Worm (Caenorhabditis elegans): ENCODE measurements around the gene mig-6.

The mig-6 gene

ce11 chrV:7822655-7823054 is 4.4 kb upstream of the mig-6 start (continued):
- no peak for TF ChIP-seq fkh-4 (tag; optimal IDR thresholded peaks at IDR 0.05; ENCODE audit: borderline replicate concordance)
- TF ChIP-seq lin-39 (tag; optimal IDR thresholded peaks at IDR 0.05): peak; percentile 23
- TF ChIP-seq pag-3 (tag; optimal IDR thresholded peaks at IDR 0.05; ENCODE audit: borderline replicate concordance, insufficient read depth): no peak
- no peak for TF ChIP-seq ama-1 (optimal IDR thresholded peaks at IDR 0.05)
- TF ChIP-seq efl-3 (GFP tag; optimal IDR thresholded peaks at IDR 0.05): no peak
- no peak for TF ChIP-seq skn-1 (tag; optimal IDR thresholded peaks at IDR 0.05)
- peak; percentile 46 for TF ChIP-seq unc-130 (tag; optimal IDR thresholded peaks at IDR 0.05)
- TF ChIP-seq ceh-8 (GFP tag; optimal IDR thresholded peaks at IDR 0.05): no peak
- TF ChIP-seq fkh-10 (GFP tag; optimal IDR thresholded peaks at IDR 0.05): no peak
- no peak for TF ChIP-seq unc-86 (tag; optimal IDR thresholded peaks at IDR 0.05)
- no peak for TF ChIP-seq ceh-90 (tag; optimal IDR thresholded peaks at IDR 0.05)
- TF ChIP-seq Y116A8C.19 (tag; optimal IDR thresholded peaks at IDR 0.05; ENCODE audit: borderline replicate concordance): no peak
- peak; percentile 33 for TF ChIP-seq mef-2 (tag; optimal IDR thresholded peaks at IDR 0.05)
- no peak for TF ChIP-seq vab-15 (tag; optimal IDR thresholded peaks at IDR 0.05)
- TF ChIP-seq nhr-76 (tag; optimal IDR thresholded peaks at IDR 0.05): no peak
- no peak for TF ChIP-seq zip-4 (GFP tag; optimal IDR thresholded peaks at IDR 0.05)
- no peak for TF ChIP-seq sup-37 (GFP tag; optimal IDR thresholded peaks at IDR 0.05)
- no peak for TF ChIP-seq blmp-1 (tag; optimal IDR thresholded peaks at IDR 0.05)
- TF ChIP-seq nhr-90 (tag; optimal IDR thresholded peaks at IDR 0.05; ENCODE audit: poor library complexity): no peak
- TF ChIP-seq unc-62 (GFP tag; optimal IDR thresholded peaks at IDR 0.05): no peak
- peak; percentile 37 for TF ChIP-seq swsn-7 (tag; optimal IDR thresholded peaks at IDR 0.05)
- TF ChIP-seq ces-1 (GFP tag; optimal IDR thresholded peaks at IDR 0.05): no peak
- no peak for TF ChIP-seq C16A3.4 (tag; optimal IDR thresholded peaks at IDR 0.05)
- TF ChIP-seq elt-2 (tag; optimal IDR thresholded peaks at IDR 0.05): no peak
- peak; percentile 56 for TF ChIP-seq ztf-4 (tag; optimal IDR thresholded peaks at IDR 0.05)
- TF ChIP-seq alr-1 (tag; optimal IDR thresholded peaks at IDR 0.05; ENCODE audit: borderline replicate concordance): no peak
- TF ChIP-seq dpl-1 (GFP tag; optimal IDR thresholded peaks at IDR 0.05): no peak
- no peak for TF ChIP-seq lin-15B (tag; optimal IDR thresholded peaks at IDR 0.05)
- TF ChIP-seq lsy-2 (tag; optimal IDR thresholded peaks at IDR 0.05): peak; percentile 31 to 45
- TF ChIP-seq mab-9 (GFP tag; IDR thresholded peaks at IDR 0.05): no peak
- no peak for TF ChIP-seq ceh-88 (GFP tag; IDR thresholded peaks at IDR 0.05)
- TF ChIP-seq dsc-1 (tag; optimal IDR thresholded peaks at IDR 0.05): peak; percentile 49
- TF ChIP-seq sptf-1 (tag; optimal IDR thresholded peaks at IDR 0.05): no peak
- no peak for TF ChIP-seq C04F5.9 (tag; optimal IDR thresholded peaks at IDR 0.05)
- no peak for TF ChIP-seq nhr-84 (tag; optimal IDR thresholded peaks at IDR 0.05)
- no peak for TF ChIP-seq mep-1 (tag; optimal IDR thresholded peaks at IDR 0.05)
- TF ChIP-seq nhr-12 (tag; optimal IDR thresholded peaks at IDR 0.05): no peak
- peak; percentile 86 for TF ChIP-seq nhr-71 (tag; optimal IDR thresholded peaks at IDR 0.05)
- no peak for TF ChIP-seq hlh-4 (tag; optimal IDR thresholded peaks at IDR 0.05)
- TF ChIP-seq pax-3 (tag; optimal IDR thresholded peaks at IDR 0.05): no peak
- no peak for TF ChIP-seq nhr-77 (tag; optimal IDR thresholded peaks at IDR 0.05)
- TF ChIP-seq nhr-47 (tag; optimal IDR thresholded peaks at IDR 0.05): no peak
- no peak for TF ChIP-seq aly-2 (tag; optimal IDR thresholded peaks at IDR 0.05)

ce11 chrV:7824138-7824537 is 2.9 kb upstream of the mig-6 start:
- TF ChIP-seq aha-1 (tag; optimal IDR thresholded peaks at IDR 0.05) (no peak), vab-15 (tag; optimal IDR thresholded peaks at IDR 0.05) (no peak), efl-1 (optimal IDR thresholded peaks at IDR 0.05) (no peak), efl-1 (GFP tag; optimal IDR thresholded peaks at IDR 0.05 in 1 of 2) (peak in 1 of 2 experiments; percentile 72), ztf-11 (tag; optimal IDR thresholded peaks at IDR 0.05) (no peak), dsc-1 (tag; optimal IDR thresholded peaks at IDR 0.05) (peak; percentile 70)
